Fruit fly (Drosophila melanogaster) whole organism, embryonic: ENCODE data around the gene smash.

Experiments
- Bteb2 ChIP-seq: fragments of 200-800 bp; sonication (Bioruptor generic); optimal IDR thresholded peaks from 2 replicates; lab custom pipeline; 2016; ENCODE audit warnings: missing biosample characterization, missing genetic modification characterization
- CG10147 ChIP-seq: fragments of 200-800 bp; sonication (Bioruptor generic); optimal IDR thresholded peaks from 2 replicates; lab custom pipeline; 2019; ENCODE audit warnings: missing biosample characterization, mild to moderate bottlenecking, missing genetic modification characterization, moderate library complexity
- CG10543 ChIP-seq: fragments of 200-800 bp; sonication (Bioruptor generic); optimal IDR thresholded peaks from 3 replicates; lab custom pipeline; 2017; ENCODE audit warnings: missing biosample characterization, mild to moderate bottlenecking, missing genetic modification characterization, moderate library complexity
- CG12299 ChIP-seq: fragments of 200-800 bp; sonication (Bioruptor generic); optimal IDR thresholded peaks from 2 replicates; lab custom pipeline; 2018; ENCODE audit warnings: missing biosample characterization, mild to moderate bottlenecking, missing genetic modification characterization
- CG13296 ChIP-seq: fragments of 200-800 bp; sonication (Bioruptor generic); optimal IDR thresholded peaks from 3 replicates; lab custom pipeline; 2018; ENCODE audit warnings: missing biosample characterization, mild to moderate bottlenecking, missing genetic modification characterization
- CG15514 ChIP-seq: fragments of 200-800 bp; sonication (Bioruptor generic); optimal IDR thresholded peaks from 3 replicates; lab custom pipeline; 2017; ENCODE audit warnings: missing biosample characterization, missing genetic modification characterization, mild to moderate bottlenecking, moderate library complexity, missing genetic modification reagents
- CG17361 ChIP-seq: fragments of 200-800 bp; sonication (Bioruptor generic); IDR thresholded peaks from 3 replicates; pipeline ENCODE4 v1.3.6; 2022; ENCODE audit warnings: missing biosample characterization, missing genetic modification characterization
- CG17829 ChIP-seq: fragments of 200-800 bp; optimal IDR thresholded peaks from 2 replicates; lab custom pipeline; 2019; ENCODE audit warnings: missing biosample characterization, mild to moderate bottlenecking, missing genetic modification characterization, moderate library complexity
- CG18262 ChIP-seq: fragments of 200-800 bp; optimal IDR thresholded peaks from 3 replicates; lab custom pipeline; 2019; ENCODE audit warnings: missing biosample characterization, mild to moderate bottlenecking, missing genetic modification characterization, moderate library complexity
- CG18764 ChIP-seq: fragments of 200-800 bp; sonication (Bioruptor generic); optimal IDR thresholded peaks from 3 replicates; lab custom pipeline; 2016; ENCODE audit warnings: missing biosample characterization, missing genetic modification characterization
- CG34376 ChIP-seq: fragments of 200-800 bp; sonication (Bioruptor generic); optimal IDR thresholded peaks from 2 replicates; lab custom pipeline; 2018; ENCODE audit warnings: missing biosample characterization, mild to moderate bottlenecking, missing genetic modification characterization
- CG34422 ChIP-seq: fragments of 200-800 bp; sonication (Bioruptor generic); IDR thresholded peaks from 3 replicates; pipeline ENCODE4 v1.3.6; 2022; ENCODE audit warnings: missing biosample characterization, missing genetic modification characterization
- CG3838 ChIP-seq: fragments of 200-800 bp; sonication (Bioruptor generic); optimal IDR thresholded peaks from 3 replicates; lab custom pipeline; 2016; ENCODE audit warnings: missing biosample characterization, missing genetic modification characterization
- CG4282 ChIP-seq: fragments of 200-800 bp; sonication (Bioruptor generic); optimal IDR thresholded peaks from 2 replicates; lab custom pipeline; 2016; ENCODE audit warnings: missing biosample characterization, missing genetic modification characterization
- CG6175 ChIP-seq: fragments of 200-800 bp; sonication (Bioruptor generic); IDR thresholded peaks from 3 replicates; pipeline ENCODE4 v1.3.6; 2022; ENCODE audit warnings: missing biosample characterization, missing genetic modification characterization
- CG7928 ChIP-seq: fragments of 200-800 bp; sonication (Bioruptor generic); optimal IDR thresholded peaks from 2 replicates; lab custom pipeline; 2017; ENCODE audit warnings: missing biosample characterization, mild to moderate bottlenecking, missing genetic modification characterization
- CG7987 ChIP-seq: fragments of 200-800 bp; sonication (Bioruptor generic); optimal IDR thresholded peaks from 2 replicates; lab custom pipeline; 2018; ENCODE audit warnings: missing biosample characterization, mild to moderate bottlenecking, missing genetic modification characterization, moderate library complexity
- CG9932 ChIP-seq: fragments of 200-800 bp; sonication (Bioruptor generic); IDR thresholded peaks from 2 replicates; pipeline ENCODE4 v1.3.6; 2022; ENCODE audit warnings: missing biosample characterization, missing genetic modification characterization
- D ChIP-seq, 2 experiments: fragments of 200-800 bp in 1 of 2; fragments of >200 bp in 1 of 2; sonication (Bioruptor generic) in 1 of 2; optimal IDR thresholded peaks; 2 replicates in 1 of 2; 3 replicates in 1 of 2; lab custom pipeline; 2017; ENCODE audit warnings: mild to moderate bottlenecking in 1 of 2, missing biosample characterization in 1 of 2, missing genetic modification characterization in 1 of 2, missing genetic modification reagents in 1 of 2
- Dip3 ChIP-seq: fragments of 200-800 bp; sonication (Bioruptor generic); optimal IDR thresholded peaks from 3 replicates; lab custom pipeline; 2016; ENCODE audit warnings: missing biosample characterization, missing genetic modification characterization
- E2f2 ChIP-seq: fragments of 200-800 bp; sonication (Bioruptor generic); IDR thresholded peaks from 2 replicates; pipeline ENCODE4 v1.3.6; 2022; ENCODE audit warnings: missing biosample characterization, missing genetic modification characterization
- Gug ChIP-seq: fragments of 200-800 bp; sonication (Bioruptor generic); IDR thresholded peaks from 4 replicates; pipeline ENCODE4 v1.3.6; 2022; ENCODE audit warnings: missing biosample characterization, missing genetic modification characterization
- H2.0 ChIP-seq: fragments of 200-800 bp; sonication (Bioruptor generic); IDR thresholded peaks from 2 replicates; pipeline ENCODE4 v1.3.6; 2022; ENCODE audit warnings: missing biosample characterization, missing genetic modification characterization
- HLHmδ ChIP-seq: fragments of 200-800 bp; sonication (Bioruptor generic); optimal IDR thresholded peaks from 2 replicates; lab custom pipeline; 2018; ENCODE audit warnings: missing biosample characterization, mild to moderate bottlenecking, missing genetic modification characterization, moderate library complexity
- MESR4 ChIP-seq: fragments of 200-800 bp; sonication (Bioruptor generic); optimal IDR thresholded peaks from 2 replicates; lab custom pipeline; 2018; ENCODE audit warnings: missing biosample characterization, mild to moderate bottlenecking, missing genetic modification characterization, moderate library complexity
- Nf-YC ChIP-seq: fragments of 200-800 bp; optimal IDR thresholded peaks from 3 replicates; lab custom pipeline; 2019; ENCODE audit warnings: missing biosample characterization, mild to moderate bottlenecking, missing genetic modification characterization, moderate library complexity
- Oli ChIP-seq: fragments of 200-800 bp; sonication (Bioruptor generic); optimal IDR thresholded peaks from 2 replicates; lab custom pipeline; 2018; ENCODE audit warnings: missing biosample characterization, mild to moderate bottlenecking, missing genetic modification characterization, moderate library complexity
- Xbp1 ChIP-seq: fragments of 200-800 bp; sonication (Bioruptor generic); optimal IDR thresholded peaks from 3 replicates; lab custom pipeline; 2016; ENCODE audit warnings: missing biosample characterization, mild to moderate bottlenecking, missing genetic modification characterization
- ash1 ChIP-seq: fragments of 200-800 bp; sonication (Bioruptor generic); optimal IDR thresholded peaks from 2 replicates; lab custom pipeline; 2018; ENCODE audit warnings: missing biosample characterization, mild to moderate bottlenecking, missing genetic modification characterization
- az2 ChIP-seq: fragments of 200-800 bp; sonication (Bioruptor generic); optimal IDR thresholded peaks from 3 replicates; lab custom pipeline; 2016; ENCODE audit warnings: missing biosample characterization, missing genetic modification characterization
- bab2 ChIP-seq: fragments of 200-800 bp; sonication (Bioruptor generic); optimal IDR thresholded peaks from 2 replicates; lab custom pipeline; 2016; ENCODE audit warnings: missing biosample characterization, missing genetic modification characterization
- bigmax ChIP-seq: fragments of 200-800 bp; sonication (Bioruptor generic); optimal IDR thresholded peaks from 2 replicates; lab custom pipeline; 2018; ENCODE audit warnings: missing biosample characterization, mild to moderate bottlenecking, missing genetic modification characterization
- da ChIP-seq: fragments of 200-800 bp; sonication (Bioruptor generic); optimal IDR thresholded peaks from 2 replicates; lab custom pipeline; 2016; ENCODE audit warnings: missing biosample characterization, missing genetic modification characterization
- disco-r ChIP-seq: fragments of 200-800 bp; sonication (Bioruptor generic); optimal IDR thresholded peaks from 2 replicates; lab custom pipeline; 2016; ENCODE audit warnings: missing biosample characterization, missing genetic modification characterization
- fd102C ChIP-seq: fragments of 200-800 bp; sonication (Bioruptor generic); optimal IDR thresholded peaks from 2 replicates; lab custom pipeline; 2018; ENCODE audit warnings: missing biosample characterization, mild to moderate bottlenecking, missing genetic modification characterization, moderate library complexity
- fru ChIP-seq: fragments of >200 bp; optimal IDR thresholded peaks from 2 replicates; lab custom pipeline; 2017
- grn ChIP-seq: fragments of 200-800 bp; sonication (Bioruptor generic); optimal IDR thresholded peaks from 3 replicates; lab custom pipeline; 2017; ENCODE audit warnings: missing biosample characterization, missing genetic modification characterization
- gt ChIP-seq: fragments of 200-800 bp; sonication (Bioruptor generic); IDR thresholded peaks from 2 replicates; pipeline ENCODE4 v1.3.6; 2022; ENCODE audit warnings: missing biosample characterization, missing genetic modification characterization
- hth ChIP-seq: fragments of >200 bp; optimal IDR thresholded peaks from 2 replicates; lab custom pipeline; 2017; ENCODE audit warnings: inconsistent platforms
- mirr ChIP-seq: fragments of 200-800 bp; sonication (Bioruptor generic); optimal IDR thresholded peaks from 3 replicates; lab custom pipeline; 2018; ENCODE audit warnings: missing biosample characterization, mild to moderate bottlenecking, missing genetic modification characterization
- otp ChIP-seq: fragments of 200-800 bp; sonication (Bioruptor generic); IDR thresholded peaks from 3 replicates; pipeline ENCODE4, ENCODE4 v1.3.6; 2022; ENCODE audit warnings: missing biosample characterization, missing genetic modification characterization
- p53 ChIP-seq: fragments of 200-800 bp; sonication (Bioruptor generic); optimal IDR thresholded peaks from 2 replicates; lab custom pipeline; 2016; ENCODE audit warnings: missing biosample characterization, missing genetic modification characterization
- salm ChIP-seq: fragments of 200-800 bp; sonication (Bioruptor generic); optimal IDR thresholded peaks from 2 replicates; lab custom pipeline; 2018; ENCODE audit warnings: missing biosample characterization, mild to moderate bottlenecking, missing genetic modification characterization
- sc ChIP-seq, 3 experiments: fragments of >200 bp in 2 of 3; fragments of 200-800 bp in 1 of 3; sonication (Bioruptor generic) in 1 of 3; optimal IDR thresholded peaks; 2 replicates in 2 of 3; 3 replicates in 1 of 3; lab custom pipeline; 2017; ENCODE audit warnings: mild to moderate bottlenecking in 1 of 3, missing biosample characterization in 1 of 3, missing genetic modification characterization in 1 of 3, missing genetic modification reagents in 1 of 3
- slp2 ChIP-seq: fragments of 200-800 bp; sonication (Bioruptor generic); optimal IDR thresholded peaks from 2 replicates; lab custom pipeline; 2016; ENCODE audit warnings: missing biosample characterization, missing genetic modification characterization
- sna ChIP-seq: fragments of 200-800 bp; sonication (Bioruptor generic); IDR thresholded peaks from 2 replicates; pipeline ENCODE4 v1.3.6; 2022; ENCODE audit warnings: missing biosample characterization, missing genetic modification characterization; ENCODE audit not compliant: partially characterized antibody
- tap ChIP-seq: fragments of 200-800 bp; optimal IDR thresholded peaks from 3 replicates; lab custom pipeline; 2019; ENCODE audit warnings: missing biosample characterization, mild to moderate bottlenecking, missing genetic modification characterization, moderate library complexity
- usp ChIP-seq: fragments of >200 bp; optimal IDR thresholded peaks from 2 replicates; lab custom pipeline; 2017; ENCODE audit warnings: missing biosample characterization, missing genetic modification characterization
- zfh2 ChIP-seq: fragments of 200-800 bp; sonication (Bioruptor generic); optimal IDR thresholded peaks from 2 replicates; lab custom pipeline; 2016; ENCODE audit warnings: missing biosample characterization, missing genetic modification characterization

Gene smash

dm6 chr3R:4739492-4740431, 80.4 kb downstream of the smash start (continued):
- TF ChIP-seq Oli (tag; lab: Kevin White, UChicago) (peak; percentile 92), Dip3 (peak; percentile 74), CG17361 (GFP tag; lab: Robert Waterston, UW) (no peak), usp (GFP tag; lab: Kevin White, UChicago) (no peak), Bteb2 (GFP tag; lab: Kevin White, UChicago) (peak; percentile 70), grn (GFP tag; lab: Kevin White, UChicago) (peak; percentile 41), H2.0 (no peak), otp (GFP tag; lab: Robert Waterston, UW) (no peak), sna (no peak), CG17829 (tag; lab: Kevin White, UChicago) (peak; percentile 69), HLHmδ (GFP tag; lab: Kevin White, UChicago) (peak; percentile 77), gt (GFP tag; lab: Robert Waterston, UW) (no peak), bigmax (GFP tag; lab: Kevin White, UChicago) (no peak), CG6175 (GFP tag; lab: Robert Waterston, UW) (no peak), salm (peak; percentile 61), E2f2 (GFP tag; lab: Robert Waterston, UW) (no peak), CG7928 (peak; percentile 34), Xbp1 (GFP tag; lab: Kevin White, UChicago) (peak; percentile 88), CG15514 (no peak), MESR4 (GFP tag; lab: Kevin White, UChicago) (peak; percentile 1), CG34376 (GFP tag; lab: Kevin White, UChicago) (no peak), CG4282 (peak; percentile 46), CG10147 (GFP tag; lab: Kevin White, UChicago) (peak; percentile 82), Gug (peak; percentile 54; the same call in 2 of the 4 replicates), mirr (GFP tag; lab: Kevin White, UChicago) (peak; percentile 48), hth (lab: Kevin White, UChicago) (no peak), slp2 (GFP tag; lab: Kevin White, UChicago) (peak; percentile 87), p53 (GFP tag; lab: Kevin White, UChicago) (peak; percentile 59), CG34422 (GFP tag; lab: Robert Waterston, UW) (no peak), CG10543 (GFP tag; lab: Kevin White, UChicago) (peak; percentile 87), D (optimal IDR thresholded peaks at IDR 0.05; lab: Kevin White, UChicago) (no peak), D (GFP tag; optimal IDR thresholded peaks at IDR 0.05; lab: Kevin White, UChicago) (peak; percentile 89), bab2 (GFP tag; lab: Kevin White, UChicago) (peak; percentile 87), zfh2 (GFP tag; lab: Kevin White, UChicago) (peak; percentile 75), fd102C (GFP tag; lab: Kevin White, UChicago) (no peak), CG9932 (GFP tag; lab: Robert Waterston, UW) (no peak), CG7987 (no peak), az2 (GFP tag; lab: Kevin White, UChicago) (peak; percentile 92), CG18262 (tag; lab: Kevin White, UChicago) (peak; percentile 92), CG3838 (GFP tag; lab: Kevin White, UChicago) (peak; percentile 69), disco-r (GFP tag; lab: Kevin White, UChicago) (peak; percentile 56), CG18764 (GFP tag; lab: Kevin White, UChicago) (peak; percentile 66), CG12299 (tag; lab: Kevin White, UChicago) (peak; percentile 28), Nf-YC (peak; percentile 69), fru (lab: Kevin White, UChicago) (no peak), tap (peak; percentile 36), CG13296 (GFP tag; lab: Kevin White, UChicago) (peak; percentile 75), da (GFP tag; lab: Kevin White, UChicago) (peak; percentile 14), ash1 (no peak), sc (optimal IDR thresholded peaks at IDR 0.05; lab: Kevin White, UChicago) (no peak), sc (GFP tag; optimal IDR thresholded peaks at IDR 0.05; lab: Kevin White, UChicago) (peak; percentile 79)
